Fruit fly (Drosophila melanogaster) Kc167 (cell line): ENCODE results near the gene CG17744.

Source experiments
- h ChIP-seq: fragments of >200 bp; optimal IDR thresholded peaks from 3 replicates; lab custom pipeline; 2018; ENCODE audit warnings: missing external identifiers
- ttk ChIP-seq: sonication (Bioruptor generic); optimal IDR thresholded peaks from 2 replicates; lab custom pipeline; 2017; ENCODE audit warnings: missing external identifiers

dm6 chr3L:7066014-7066413, 39.4 kb upstream of the CG17744 start, which contains the start of gene CG14823:
- TF ChIP-seq h (no peak), ttk (lab: Kevin White, UChicago) (no peak)
